7 worm cellular contexts compared by ENCODE assay signal in the genomic region with DNA sequence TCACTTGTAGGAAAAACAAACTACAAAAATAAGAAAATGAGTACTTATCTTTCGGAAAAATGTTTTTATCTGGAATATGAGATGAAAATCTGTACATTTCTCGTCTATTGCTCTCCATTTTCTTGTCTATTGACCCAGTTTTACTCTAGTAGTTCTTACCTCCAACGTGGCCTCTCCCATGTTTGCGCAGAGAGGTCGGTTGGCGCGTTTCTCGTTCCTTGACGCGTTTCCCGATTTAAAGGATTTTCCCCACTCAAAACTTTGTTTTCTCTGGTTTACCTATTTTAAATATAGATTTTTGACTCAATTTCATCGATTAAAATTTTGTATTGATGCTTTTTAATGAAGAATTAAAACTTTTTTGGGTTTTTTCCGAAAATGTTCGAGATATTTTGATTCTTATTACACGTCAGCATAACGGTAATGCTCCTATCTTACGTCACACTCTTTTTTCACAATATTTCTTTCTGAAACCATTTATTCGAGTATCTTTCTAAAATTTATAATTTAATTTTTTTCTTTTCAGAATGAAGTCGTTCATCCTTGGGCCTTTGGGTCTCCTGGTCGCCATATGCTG.
A peak's percentile ranks its signal among the peaks of the same experiment; 100 is the strongest.
TF ChIP-seq lines count a peak whose summit lies in the region.

A gene (plus strand): TSS at position 527 of the 577 bp plus-strand sequence.

TF ChIP-seq in whole organism, L1 larva, 84 proteins besides CTCF, POLR2A, EP300 and RAD21 (continues in another document):
- peak in 2 of 6 experiments; percentile 9 to 62 for TF ChIP-seq elt-3 (tag; optimal IDR thresholded peaks at IDR 0.05; lab: Kevin White, UChicago)
- peak; percentile 53 for TF ChIP-seq rnt-1 (tag; optimal IDR thresholded peaks at IDR 0.05; lab: Kevin White, UChicago)
- peak; percentile 67 for TF ChIP-seq nhr-71 (tag; optimal IDR thresholded peaks at IDR 0.05; lab: Kevin White, UChicago)
- peak; percentile 66 for TF ChIP-seq blmp-1 (tag; optimal IDR thresholded peaks at IDR 0.05; lab: Kevin White, UChicago)
- TF ChIP-seq vab-15 (tag; optimal IDR thresholded peaks at IDR 0.05; lab: Kevin White, UChicago) = no peak
- peak; percentile 83 for TF ChIP-seq mep-1 (tag; optimal IDR thresholded peaks at IDR 0.05; lab: Kevin White, UChicago)
- peak; percentile 48 for TF ChIP-seq irx-1 (tag; optimal IDR thresholded peaks at IDR 0.05; lab: Kevin White, UChicago)
- no peak for TF ChIP-seq hlh-4 (tag; optimal IDR thresholded peaks at IDR 0.05; lab: Kevin White, UChicago)
- TF ChIP-seq xbp-1 (tag; optimal IDR thresholded peaks at IDR 0.05; lab: Kevin White, UChicago) = peak; percentile 99
- TF ChIP-seq fkh-8 (tag; optimal IDR thresholded peaks at IDR 0.05; lab: Kevin White, UChicago) = no peak
- TF ChIP-seq nhr-19 (GFP tag; conservative IDR thresholded peaks at IDR 0.05; lab: Robert Waterston, UW) = peak; percentile 48
- TF ChIP-seq nhr-76 (tag; optimal IDR thresholded peaks at IDR 0.05; lab: Kevin White, UChicago) = no peak

TF ChIP-seq in whole organism, L2 larva, 48 proteins besides CTCF, POLR2A, EP300 and RAD21 (continues in another document):
- TF ChIP-seq nhr-11 (tag; optimal IDR thresholded peaks at IDR 0.05; lab: Kevin White, UChicago) (no peak), F13H6.1 (tag; optimal IDR thresholded peaks at IDR 0.05; lab: Kevin White, UChicago) (peak; percentile 67), sem-4 (tag; optimal IDR thresholded peaks at IDR 0.05; lab: Kevin White, UChicago) (peak; percentile 46), ZK546.5 (tag; optimal IDR thresholded peaks at IDR 0.05; lab: Kevin White, UChicago) (no peak), nhr-10 (tag; optimal IDR thresholded peaks at IDR 0.05; lab: Kevin White, UChicago) (no peak), sma-9 (GFP tag; optimal IDR thresholded peaks at IDR 0.05; lab: Kevin White, UChicago) (peak; percentile 56), sma-9 (tag; optimal IDR thresholded peaks at IDR 0.05; lab: Kevin White, UChicago) (no peak), nhr-129 (tag; optimal IDR thresholded peaks at IDR 0.05; lab: Kevin White, UChicago) (peak; percentile 57), nhr-21 (tag; optimal IDR thresholded peaks at IDR 0.05; lab: Kevin White, UChicago) (peak; percentile 54), lin-39 (tag; optimal IDR thresholded peaks at IDR 0.05; lab: Kevin White, UChicago) (no peak), crh-2 (tag; optimal IDR thresholded peaks at IDR 0.05; lab: Kevin White, UChicago) (peak; percentile 72), unc-55 (GFP tag; optimal IDR thresholded peaks at IDR 0.05; lab: Kevin White, UChicago) (peak; percentile 54)

TF ChIP-seq in whole organism, L3 larva, 47 proteins besides CTCF, POLR2A, EP300 and RAD21 (continues in another document):
- TF ChIP-seq eor-1 (tag; optimal IDR thresholded peaks at IDR 0.05; lab: Kevin White, UChicago) (no peak), hmg-11 (tag; optimal IDR thresholded peaks at IDR 0.05; lab: Kevin White, UChicago) (peak; percentile 48), nhr-77 (tag; optimal IDR thresholded peaks at IDR 0.05; lab: Kevin White, UChicago) (no peak), ceh-28 (tag; optimal IDR thresholded peaks at IDR 0.05; lab: Kevin White, UChicago) (peak; percentile 12), pha-4 (tag; optimal IDR thresholded peaks at IDR 0.05; lab: Kevin White, UChicago) (peak; percentile 88), lin-15B (tag; optimal IDR thresholded peaks at IDR 0.05; lab: Kevin White, UChicago) (peak; percentile 40), nhr-25 (tag; optimal IDR thresholded peaks at IDR 0.05; lab: Kevin White, UChicago) (peak; percentile 38), elt-1 (tag; optimal IDR thresholded peaks at IDR 0.05; lab: Kevin White, UChicago) (no peak), nhr-12 (tag; optimal IDR thresholded peaks at IDR 0.05; lab: Kevin White, UChicago) (no peak), nfya-1 (tag; optimal IDR thresholded peaks at IDR 0.05; lab: Kevin White, UChicago; ENCODE audit: insufficient read depth) (peak; percentile 53), nhr-23 (tag; optimal IDR thresholded peaks at IDR 0.05; lab: Kevin White, UChicago) (peak; percentile 95), elt-2 (tag; optimal IDR thresholded peaks at IDR 0.05; lab: Kevin White, UChicago) (peak; percentile 48), ztf-4 (tag; optimal IDR thresholded peaks at IDR 0.05; lab: Kevin White, UChicago) (no peak)

TF ChIP-seq in whole organism, L4 larva, 104 proteins besides CTCF, POLR2A, EP300 and RAD21 (continues in another document):
- TF ChIP-seq daf-12 (tag; optimal IDR thresholded peaks at IDR 0.05; lab: Kevin White, UChicago) (no peak), ceh-62 (tag; optimal IDR thresholded peaks at IDR 0.05; lab: Kevin White, UChicago) (no peak), gei-8 (GFP tag; optimal IDR thresholded peaks at IDR 0.05; lab: Kevin White, UChicago) (no peak), nhr-42 (GFP tag; IDR thresholded peaks at IDR 0.05; lab: Robert Waterston, UW) (no peak), T20F7.1 (GFP tag; optimal IDR thresholded peaks at IDR 0.05; lab: Kevin White, UChicago) (peak; percentile 45), lin-39 (tag; optimal IDR thresholded peaks at IDR 0.05; lab: Kevin White, UChicago) (no peak), fkh-10 (GFP tag; optimal IDR thresholded peaks at IDR 0.05; lab: Kevin White, UChicago) (no peak), unc-130 (GFP tag; optimal IDR thresholded peaks at IDR 0.05; lab: Kevin White, UChicago) (no peak), mes-2 (tag; optimal IDR thresholded peaks at IDR 0.05; lab: Kevin White, UChicago; ENCODE audit: poor library complexity, severe bottlenecking) (peak; percentile 69), F44E2.7 (GFP tag; IDR thresholded peaks at IDR 0.05; lab: Robert Waterston, UW) (no peak), jun-1 (tag; optimal IDR thresholded peaks at IDR 0.05; lab: Kevin White, UChicago) (no peak), spr-3 (GFP tag; optimal IDR thresholded peaks at IDR 0.05; lab: Kevin White, UChicago) (no peak), nhr-48 (tag; optimal IDR thresholded peaks at IDR 0.05; lab: Kevin White, UChicago) (no peak)

TF ChIP-seq in whole organism, late embryonic, 69 proteins besides CTCF, POLR2A, EP300 and RAD21:
- TF ChIP-seq pqm-1 (tag; optimal IDR thresholded peaks at IDR 0.05; lab: Kevin White, UChicago) = no peak
- no peak for TF ChIP-seq nfya-1 (tag; optimal IDR thresholded peaks at IDR 0.05; lab: Kevin White, UChicago)
- no peak for TF ChIP-seq ztf-16 (tag; optimal IDR thresholded peaks at IDR 0.05; lab: Kevin White, UChicago)
- TF ChIP-seq elt-2 (tag; optimal IDR thresholded peaks at IDR 0.05; lab: Kevin White, UChicago) = peak; percentile 44
- TF ChIP-seq pax-1 (tag; optimal IDR thresholded peaks at IDR 0.05; lab: Kevin White, UChicago) = no peak
- no peak for TF ChIP-seq elt-4 (tag; optimal IDR thresholded peaks at IDR 0.05; lab: Kevin White, UChicago)
- no peak for TF ChIP-seq unc-86 (tag; optimal IDR thresholded peaks at IDR 0.05; lab: Kevin White, UChicago)

TF ChIP-seq in whole organism, mixed stage, embryonic, 35 proteins besides CTCF, POLR2A, EP300 and RAD21:
- TF ChIP-seq pha-4 (tag; optimal IDR thresholded peaks at IDR 0.05; lab: Kevin White, UChicago) (peak; percentile 42), unc-39 (tag; optimal IDR thresholded peaks at IDR 0.05; lab: Kevin White, UChicago) (no peak), mep-1 (tag; optimal IDR thresholded peaks at IDR 0.05; lab: Kevin White, UChicago) (peak; percentile 26), zip-8 (tag; optimal IDR thresholded peaks at IDR 0.05; lab: Kevin White, UChicago) (peak; percentile 4), elt-1 (tag; optimal IDR thresholded peaks at IDR 0.05; lab: Kevin White, UChicago; ENCODE audit: borderline replicate concordance, insufficient read depth) (no peak), ces-1 (GFP tag; optimal IDR thresholded peaks at IDR 0.05; lab: Kevin White, UChicago) (no peak), unc-62 (GFP tag; optimal IDR thresholded peaks at IDR 0.05; lab: Kevin White, UChicago) (no peak), sem-2 (GFP tag; optimal IDR thresholded peaks at IDR 0.05; lab: Kevin White, UChicago) (no peak), lin-13 (tag; optimal IDR thresholded peaks at IDR 0.05; lab: Kevin White, UChicago) (peak; percentile 43), drap-1 (GFP tag; optimal IDR thresholded peaks at IDR 0.05; lab: Kevin White, UChicago) (no peak), snpc-4 (tag; optimal IDR thresholded peaks at IDR 0.05; lab: Kevin White, UChicago) (no peak)

TF ChIP-seq in whole organism, young adult, 124 proteins besides CTCF, POLR2A, EP300 and RAD21 (continues in another document):
- TF ChIP-seq ztf-18 (tag; optimal IDR thresholded peaks at IDR 0.05; lab: Kevin White, UChicago) = peak; percentile 90
- no peak for TF ChIP-seq ets-4 (GFP tag; optimal IDR thresholded peaks at IDR 0.05; lab: Kevin White, UChicago)
- no peak for TF ChIP-seq ceh-40 (GFP tag; IDR thresholded peaks at IDR 0.05; lab: Robert Waterston, UW)
- TF ChIP-seq repo-1 (tag; optimal IDR thresholded peaks at IDR 0.05; lab: Kevin White, UChicago) = no peak
- TF ChIP-seq bed-2 (GFP tag; IDR thresholded peaks at IDR 0.05; lab: Robert Waterston, UW) = no peak
- no peak for TF ChIP-seq ztf-26 (tag; optimal IDR thresholded peaks at IDR 0.05; lab: Kevin White, UChicago)
- peak; percentile 17 for TF ChIP-seq tbp1 (GFP tag; optimal IDR thresholded peaks at IDR 0.05; lab: Kevin White, UChicago)
- TF ChIP-seq B0019.2 (GFP tag; conservative IDR thresholded peaks at IDR 0.05; lab: Robert Waterston, UW) = no peak
- no peak for TF ChIP-seq K12H6.12 (tag; optimal IDR thresholded peaks at IDR 0.05; lab: Kevin White, UChicago)
- TF ChIP-seq lin-40 (tag; optimal IDR thresholded peaks at IDR 0.05; lab: Kevin White, UChicago) = peak; percentile 44
- no peak for TF ChIP-seq madf-8 (GFP tag; conservative IDR thresholded peaks at IDR 0.05; lab: Robert Waterston, UW)
- TF ChIP-seq F57C9.4 (tag; optimal IDR thresholded peaks at IDR 0.05; lab: Kevin White, UChicago) = no peak
- TF ChIP-seq cebp-2 (GFP tag; IDR thresholded peaks at IDR 0.05; lab: Robert Waterston, UW) = no peak
- no peak for TF ChIP-seq B0336.3 (GFP tag; IDR thresholded peaks at IDR 0.05; lab: Robert Waterston, UW)
- no peak for TF ChIP-seq hsf-1 (GFP tag; IDR thresholded peaks at IDR 0.05; lab: Robert Waterston, UW)
- TF ChIP-seq hmg-1.2 (GFP tag; IDR thresholded peaks at IDR 0.05; lab: Robert Waterston, UW) = no peak
- TF ChIP-seq F10E7.11 (tag; optimal IDR thresholded peaks at IDR 0.05; lab: Kevin White, UChicago) = no peak
- no peak for TF ChIP-seq ztf-6 (GFP tag; IDR thresholded peaks at IDR 0.05; lab: Robert Waterston, UW)
- no peak for TF ChIP-seq aptf-2 (GFP tag; conservative IDR thresholded peaks at IDR 0.05; lab: Robert Waterston, UW)
- no peak for TF ChIP-seq madf-6 (GFP tag; IDR thresholded peaks at IDR 0.05; lab: Robert Waterston, UW)
- no peak for TF ChIP-seq nfyb-1 (GFP tag; IDR thresholded peaks at IDR 0.05; lab: Robert Waterston, UW)
- TF ChIP-seq mel-28 (tag; optimal IDR thresholded peaks at IDR 0.05; lab: Kevin White, UChicago; ENCODE audit: borderline replicate concordance) = no peak
- TF ChIP-seq gei-17 (GFP tag; optimal IDR thresholded peaks at IDR 0.05; lab: Kevin White, UChicago) = no peak
- TF ChIP-seq F55B11.4 (tag; optimal IDR thresholded peaks at IDR 0.05; lab: Kevin White, UChicago; ENCODE audit: borderline replicate concordance, insufficient read depth) = no peak
- no peak for TF ChIP-seq tlf-1 (GFP tag; optimal IDR thresholded peaks at IDR 0.05; lab: Kevin White, UChicago)
- no peak for TF ChIP-seq hmg-20 (GFP tag; IDR thresholded peaks at IDR 0.05; lab: Robert Waterston, UW)
